Fruit fly (Drosophila melanogaster): Measurements from ENCODE around the gene CG13996.

CG13996 gene

dm6 chr2L:6020535-6020934 is at the start of gene CG13996:
Gene CG13996, plus strand, starts transcription at chr2L:6020835.
- TF ChIP-seq noc (tag; optimal IDR thresholded peaks at IDR 0.05), result no peak

dm6 chr2L:5971093-5971808 is 49.4 kb upstream of the CG13996 start:
- TF ChIP-seq noc (tag; optimal IDR thresholded peaks at IDR 0.05), result no peak

dm6 chr2L:5972005-5972404 is 48.6 kb upstream of the CG13996 start:
- peak; percentile 58 for TF ChIP-seq noc (tag; optimal IDR thresholded peaks at IDR 0.05)

dm6 chr2L:5972588-5973236 is 47.9 kb upstream of the CG13996 start:
- TF ChIP-seq noc (tag; optimal IDR thresholded peaks at IDR 0.05), result no peak

- peak; percentile 34 for TF ChIP-seq noc (tag; optimal IDR thresholded peaks at IDR 0.05)
Observed at dm6 chr2L:5974122-5974521, 46.5 kb upstream of the CG13996 start.

dm6 chr2L:5975025-5975539 is 45.6 kb upstream of the CG13996 start:
- no peak for TF ChIP-seq noc (tag; optimal IDR thresholded peaks at IDR 0.05)

- TF ChIP-seq noc (tag; optimal IDR thresholded peaks at IDR 0.05), result peak; percentile 19
Observed at dm6 chr2L:5975601-5976000, 45.0 kb upstream of the CG13996 start.

- TF ChIP-seq noc (tag; optimal IDR thresholded peaks at IDR 0.05), result peak; percentile 36
Observed at dm6 chr2L:5977070-5977728, 43.4 kb upstream of the CG13996 start.

- TF ChIP-seq noc (tag; optimal IDR thresholded peaks at IDR 0.05), result no peak
Observed at dm6 chr2L:5977729-5978078, 42.9 kb upstream of the CG13996 start.

- no peak for TF ChIP-seq noc (tag; optimal IDR thresholded peaks at IDR 0.05)
Observed at dm6 chr2L:5978333-5979054, 42.1 kb upstream of the CG13996 start.

- TF ChIP-seq noc (tag; optimal IDR thresholded peaks at IDR 0.05), result no peak
Observed at dm6 chr2L:5979055-5979399, 41.6 kb upstream of the CG13996 start.

dm6 chr2L:5979957-5980861 is 40.4 kb upstream of the CG13996 start:
- peak; percentile 47 for TF ChIP-seq noc (tag; optimal IDR thresholded peaks at IDR 0.05)

- TF ChIP-seq noc (tag; optimal IDR thresholded peaks at IDR 0.05), result peak; percentile 33
Observed at dm6 chr2L:5980862-5981432, 39.7 kb upstream of the CG13996 start, which contains the start of gene chic. Gene chic, minus strand, starts transcription at chr2L:5981018.

dm6 chr2L:5981433-5982333 is 39.0 kb upstream of the CG13996 start, which contains the start of gene eIF4A:
Gene eIF4A, plus strand, starts transcription at chr2L:5981764.
- no peak for TF ChIP-seq noc (tag; optimal IDR thresholded peaks at IDR 0.05)
